Worm (Caenorhabditis elegans): ENCODE results near the gene algn-14.
A peak's percentile ranks its signal among the peaks of the same experiment; 100 is the strongest.

Gene algn-14

DNA sequence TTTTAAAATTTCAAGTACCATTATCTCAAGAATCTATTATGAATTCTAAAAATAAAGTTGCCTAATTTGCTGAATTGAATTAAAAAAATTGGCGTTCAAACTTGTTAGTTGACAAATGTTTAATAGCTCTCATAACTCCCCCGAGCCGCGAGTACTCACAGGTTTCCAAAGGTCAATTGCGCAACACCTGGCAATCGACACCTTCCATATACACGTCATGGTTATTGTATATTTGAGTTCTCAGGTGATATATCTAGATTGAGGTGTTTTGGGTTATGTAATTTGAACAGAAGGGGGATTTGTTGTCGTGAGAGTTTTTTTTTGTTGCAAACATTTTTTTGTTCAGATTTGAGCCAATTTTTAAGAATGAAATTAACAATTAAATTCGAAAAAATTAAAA, 41.4 kb upstream of the algn-14 start:
- no peak for TF ChIP-seq C08G9.2 (tag; optimal IDR thresholded peaks at IDR 0.05)
- TF ChIP-seq ceh-2 (tag; optimal IDR thresholded peaks at IDR 0.05) = no peak
- TF ChIP-seq pqm-1 (tag; optimal IDR thresholded peaks at IDR 0.05) = no peak
- no peak for TF ChIP-seq nhr-11 (tag; optimal IDR thresholded peaks at IDR 0.05)
- TF ChIP-seq syd-9 (tag; optimal IDR thresholded peaks at IDR 0.05) = no peak
- TF ChIP-seq C38D4.7 (GFP tag; optimal IDR thresholded peaks at IDR 0.05) = no peak
- no peak for TF ChIP-seq elt-2 (tag; optimal IDR thresholded peaks at IDR 0.05)
- TF ChIP-seq ceh-9 (tag; optimal IDR thresholded peaks at IDR 0.05) = no peak
- no peak for TF ChIP-seq nfya-1 (tag; optimal IDR thresholded peaks at IDR 0.05)
- TF ChIP-seq ztf-16 (tag; optimal IDR thresholded peaks at IDR 0.05) = no peak
- TF ChIP-seq odd-2 (tag; optimal IDR thresholded peaks at IDR 0.05) = no peak
- TF ChIP-seq pag-3 (tag; optimal IDR thresholded peaks at IDR 0.05; ENCODE audit: borderline replicate concordance) = no peak
- TF ChIP-seq ceh-31 (tag; optimal IDR thresholded peaks at IDR 0.05) = no peak
- TF ChIP-seq tbx-7 (tag; optimal IDR thresholded peaks at IDR 0.05) = no peak
- TF ChIP-seq ceh-19 (GFP tag; optimal IDR thresholded peaks at IDR 0.05) = no peak
- TF ChIP-seq ceh-18 (tag; optimal IDR thresholded peaks at IDR 0.05) = no peak
- TF ChIP-seq ama-1 (optimal IDR thresholded peaks at IDR 0.05) = no peak
- no peak for TF ChIP-seq ets-4 (tag; optimal IDR thresholded peaks at IDR 0.05)
- no peak for TF ChIP-seq K02D7.2 (tag; optimal IDR thresholded peaks at IDR 0.05)
- no peak for TF ChIP-seq hlh-8 (tag; optimal IDR thresholded peaks at IDR 0.05)

DNA sequence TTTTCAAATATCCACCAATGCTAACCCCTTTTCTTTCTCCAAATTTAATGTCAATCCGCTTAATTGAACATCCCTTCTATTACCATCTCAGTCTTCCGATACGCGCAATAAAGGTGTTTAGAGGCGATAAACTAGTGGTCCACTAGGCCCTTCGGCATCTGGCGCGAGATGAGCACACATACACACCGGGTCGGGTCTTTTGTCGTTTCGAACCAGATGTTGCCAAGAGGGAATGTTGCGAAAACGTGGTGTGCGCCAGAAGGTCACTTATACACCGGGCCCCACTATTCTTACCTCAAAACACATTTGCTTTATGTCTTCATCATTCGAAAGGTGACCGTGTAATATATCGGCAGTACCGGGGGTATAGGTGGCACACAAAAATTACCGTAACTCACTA, 40.8 kb upstream of the algn-14 start:
- TF ChIP-seq hlh-8 (tag; optimal IDR thresholded peaks at IDR 0.05) (peak; percentile 81), elt-2 (tag; optimal IDR thresholded peaks at IDR 0.05) (no peak)

DNA sequence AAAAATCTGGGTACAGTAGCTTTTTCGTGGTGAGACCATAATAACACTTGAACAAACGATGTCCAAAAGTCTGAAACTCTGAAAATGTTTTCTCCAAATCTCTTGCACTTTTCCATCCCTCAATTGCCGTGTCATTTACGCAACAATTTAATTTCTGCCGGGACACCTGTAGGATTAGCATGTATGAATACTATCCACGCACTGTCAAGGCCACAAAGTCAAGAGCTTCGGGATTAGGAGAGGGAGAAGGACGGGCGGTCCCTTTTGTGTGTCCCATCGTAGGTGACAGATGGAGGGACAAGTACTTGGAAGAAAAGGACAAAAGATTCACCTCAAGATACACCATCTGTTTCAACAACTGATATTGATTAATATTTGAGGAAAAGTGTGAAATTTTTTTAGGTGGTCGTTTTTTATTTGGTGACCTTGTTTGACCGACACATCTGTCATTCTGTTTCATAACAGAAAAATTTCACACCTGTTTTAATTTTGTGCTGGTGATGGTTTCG, 39.8 kb upstream of the algn-14 start:
- TF ChIP-seq unc-86 (tag; optimal IDR thresholded peaks at IDR 0.05) (no peak), unc-55 (GFP tag; optimal IDR thresholded peaks at IDR 0.05) (no peak), pha-4 (tag; optimal IDR thresholded peaks at IDR 0.05) (no peak), nhr-232 (tag; optimal IDR thresholded peaks at IDR 0.05) (no peak), pag-3 (tag; optimal IDR thresholded peaks at IDR 0.05; ENCODE audit: borderline replicate concordance) (no peak), sox-4 (tag; optimal IDR thresholded peaks at IDR 0.05) (no peak), ceh-2 (tag; optimal IDR thresholded peaks at IDR 0.05) (no peak), pros-1 (tag; optimal IDR thresholded peaks at IDR 0.05) (no peak), ceh-34 (tag; optimal IDR thresholded peaks at IDR 0.05) (no peak), tbx-7 (tag; optimal IDR thresholded peaks at IDR 0.05) (no peak), tbx-2 (tag; optimal IDR thresholded peaks at IDR 0.05) (no peak), ceh-31 (tag; optimal IDR thresholded peaks at IDR 0.05) (no peak), unc-42 (tag; optimal IDR thresholded peaks at IDR 0.05) (no peak), lin-11 (tag; optimal IDR thresholded peaks at IDR 0.05) (no peak), Y22D7AL.16 (tag; optimal IDR thresholded peaks at IDR 0.05) (no peak), K09A11.1 (tag; optimal IDR thresholded peaks at IDR 0.05; ENCODE audit: insufficient read depth) (no peak), dve-1 (tag; optimal IDR thresholded peaks at IDR 0.05) (no peak), hlh-8 (tag; optimal IDR thresholded peaks at IDR 0.05) (no peak), elt-2 (tag; optimal IDR thresholded peaks at IDR 0.05) (no peak)

DNA sequence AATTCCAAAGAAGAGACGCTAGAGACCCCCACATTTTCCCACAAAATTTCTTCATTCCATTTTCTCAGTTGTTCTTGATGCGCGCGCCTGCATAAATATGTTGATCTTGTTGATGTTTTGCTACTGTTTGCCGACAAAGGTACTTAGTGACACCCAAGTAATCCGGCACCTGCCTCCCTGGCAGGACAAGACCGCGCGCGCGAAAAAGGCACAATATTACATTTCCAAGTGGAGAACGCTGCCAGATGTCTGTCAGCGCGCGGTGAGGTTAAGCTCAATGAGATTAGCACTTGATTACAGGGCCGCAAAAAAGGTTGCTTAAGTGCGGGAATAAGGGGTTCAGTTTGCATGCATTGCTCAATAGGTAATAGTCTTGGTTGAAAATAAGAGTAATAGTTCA, 38.4 kb upstream of the algn-14 start:
- peak; percentile 3 for TF ChIP-seq unc-42 (tag; optimal IDR thresholded peaks at IDR 0.05)
- TF ChIP-seq odd-2 (tag; optimal IDR thresholded peaks at IDR 0.05) = no peak

DNA sequence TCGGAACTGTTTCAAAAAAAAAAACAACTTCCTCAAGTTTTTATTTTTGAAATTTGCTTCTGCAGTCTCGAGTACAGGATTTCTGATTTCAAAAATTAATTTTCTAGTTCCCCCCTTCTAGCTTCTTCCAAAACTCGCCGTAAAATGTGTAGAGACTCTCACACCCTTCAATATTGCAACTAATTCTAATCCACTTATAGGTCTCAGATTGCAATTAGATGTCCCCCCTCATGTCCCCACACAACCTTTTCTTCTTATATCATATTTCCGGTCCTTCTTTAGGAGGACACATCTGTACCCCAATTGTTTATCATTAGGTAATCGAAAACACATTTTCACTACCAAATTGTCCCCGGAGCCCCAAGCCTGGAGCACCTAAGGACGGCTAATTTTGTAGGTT, 37.3 kb upstream of the algn-14 start:
- no peak for TF ChIP-seq hlh-8 (tag; optimal IDR thresholded peaks at IDR 0.05)
- TF ChIP-seq ceh-2 (tag; optimal IDR thresholded peaks at IDR 0.05) = no peak
- TF ChIP-seq unc-42 (tag; optimal IDR thresholded peaks at IDR 0.05) = peak; percentile 71

Data from whole organism, late embryonic.